Worm (Caenorhabditis elegans): Measurements from ENCODE around the gene pat-3.

- TF ChIP-seq ttx-3 (tag; optimal IDR thresholded peaks at IDR 0.05) (no peak), lin-11 (tag; optimal IDR thresholded peaks at IDR 0.05) (no peak), gmeb-2 (tag; optimal IDR thresholded peaks at IDR 0.05) (no peak), ama-1 (optimal IDR thresholded peaks at IDR 0.05) (no peak), npax-4 (tag; optimal IDR thresholded peaks at IDR 0.05) (no peak), F13H6.1 (tag; optimal IDR thresholded peaks at IDR 0.05) (no peak), tbx-2 (tag; optimal IDR thresholded peaks at IDR 0.05) (no peak), fkh-6 (tag; optimal IDR thresholded peaks at IDR 0.05) (no peak), nhr-11 (tag; optimal IDR thresholded peaks at IDR 0.05) (no peak), lim-6 (tag; optimal IDR thresholded peaks at IDR 0.05) (no peak)
These were observed 45.3 kb upstream of the pat-3 start for ce11 chrIII:3959206-3959605.
